Worm (Caenorhabditis elegans) whole organism, midembryonic: ENCODE data around the gene lpr-5.

Experiments used
- T22C8.4 ChIP-seq: fragments of 200-800 bp; sonication (Bioruptor generic); IDR thresholded peaks from 2 replicates; pipeline ENCODE4 v1.3.6; 2022; ENCODE audit warnings: missing genetic modification characterization, missing compliant biosample characterization
- cog-1 ChIP-seq: sonication (generic microtip); optimal IDR thresholded peaks from 2 replicates; lab custom pipeline; 2016; ENCODE audit warnings: missing genetic modification characterization, missing compliant biosample characterization
- flt-1 ChIP-seq: fragments of 200-800 bp; sonication (Bioruptor generic); IDR thresholded peaks from 2 replicates; pipeline ENCODE4 v1.3.6; 2022; ENCODE audit warnings: missing genetic modification characterization, missing compliant biosample characterization
- klf-2 ChIP-seq: fragments of 200-800 bp; sonication (Bioruptor generic); conservative IDR thresholded peaks from 2 replicates; pipeline ENCODE4 v1.3.6; 2022; ENCODE audit warnings: missing genetic modification reagents, missing genetic modification characterization, missing compliant biosample characterization
- med-1 ChIP-seq: sonication (generic microtip); optimal IDR thresholded peaks from 2 replicates; lab custom pipeline; 2017; ENCODE audit warnings: missing genetic modification characterization, mild to moderate bottlenecking, missing compliant biosample characterization, antibody characterized with exemption, missing genetic modification reagents; ENCODE audit not compliant: insufficient read depth
- ref-1 ChIP-seq: fragments of 200-800 bp; sonication (Bioruptor generic); conservative IDR thresholded peaks from 2 replicates; pipeline ENCODE4 v1.3.6; 2022; ENCODE audit warnings: missing genetic modification reagents, missing genetic modification characterization, missing compliant biosample characterization
- tab-1 ChIP-seq: fragments of 200-800 bp; sonication (Bioruptor generic); IDR thresholded peaks from 2 replicates; pipeline ENCODE4 v1.3.6; 2022; ENCODE audit warnings: missing genetic modification characterization, missing compliant biosample characterization
- ztf-23 ChIP-seq: fragments of 200-800 bp; sonication (Bioruptor generic); IDR thresholded peaks from 2 replicates; pipeline ENCODE4 v1.3.6; 2022; ENCODE audit warnings: missing genetic modification reagents, missing genetic modification characterization, missing compliant biosample characterization
- ztf-29 ChIP-seq: fragments of 200-800 bp; sonication (Bioruptor generic); IDR thresholded peaks from 2 replicates; pipeline ENCODE4 v1.3.6; 2022; ENCODE audit warnings: missing genetic modification reagents, missing genetic modification characterization, missing compliant biosample characterization

Gene lpr-5

ce11 chrX:11076491-11076890 lies 14.6 kb downstream of the lpr-5 start, which contains the start of gene W04G3.12:
Gene W04G3.12 (minus strand): TSS chrX:11076801.
- TF ChIP-seq T22C8.4 (GFP tag; lab: Robert Waterston, UW) (no peak), klf-2 (GFP tag; lab: Robert Waterston, UW) (no peak), med-1 (GFP tag; lab: Kevin White, UChicago) (no peak), ztf-23 (GFP tag; lab: Robert Waterston, UW) (no peak)

ce11 chrX:11078150-11078549 lies 16.2 kb downstream of the lpr-5 start, which contains the start of gene W04G3.10:
Gene W04G3.10 (minus strand): TSS chrX:11078250.
- TF ChIP-seq cog-1 (tag; lab: Kevin White, UChicago) (no peak), ref-1 (no peak), med-1 (GFP tag; lab: Kevin White, UChicago) (no peak), tab-1 (GFP tag; lab: Robert Waterston, UW) (no peak), ztf-23 (GFP tag; lab: Robert Waterston, UW) (no peak), klf-2 (GFP tag; lab: Robert Waterston, UW) (no peak), flt-1 (GFP tag; lab: Robert Waterston, UW) (no peak), T22C8.4 (GFP tag; lab: Robert Waterston, UW) (no peak), ztf-29 (GFP tag; lab: Robert Waterston, UW) (no peak)

ce11 chrX:11079667-11080066 lies 17.7 kb downstream of the lpr-5 start, which contains the start of gene W04G3.13:
Gene W04G3.13 (minus strand): TSS chrX:11079767.
- TF ChIP-seq klf-2 (GFP tag; lab: Robert Waterston, UW) (no peak), ref-1 (no peak)

ce11 chrX:11080170-11080728 lies 18.3 kb downstream of the lpr-5 start, which contains the start of gene sulp-7:
Gene sulp-7 (plus strand): TSS chrX:11080678.
- TF ChIP-seq ztf-29 (GFP tag; lab: Robert Waterston, UW) (no peak), T22C8.4 (GFP tag; lab: Robert Waterston, UW) (no peak), flt-1 (GFP tag; lab: Robert Waterston, UW) (no peak), cog-1 (tag; lab: Kevin White, UChicago) (no peak), ref-1 (no peak), ztf-23 (GFP tag; lab: Robert Waterston, UW) (no peak), klf-2 (GFP tag; lab: Robert Waterston, UW) (no peak), med-1 (GFP tag; lab: Kevin White, UChicago) (no peak), tab-1 (GFP tag; lab: Robert Waterston, UW) (no peak)

ce11 chrX:11085162-11085561 lies 23.2 kb downstream of the lpr-5 start, which contains the start of gene W04G3.7:
Gene W04G3.7 (minus strand): TSS chrX:11085262.
- TF ChIP-seq tab-1 (GFP tag; lab: Robert Waterston, UW): no peak
- TF ChIP-seq T22C8.4 (GFP tag; lab: Robert Waterston, UW): no peak
- no peak for TF ChIP-seq ref-1
- TF ChIP-seq ztf-23 (GFP tag; lab: Robert Waterston, UW): no peak
- TF ChIP-seq cog-1 (tag; lab: Kevin White, UChicago): no peak
- no peak for TF ChIP-seq ztf-29 (GFP tag; lab: Robert Waterston, UW)
- no peak for TF ChIP-seq klf-2 (GFP tag; lab: Robert Waterston, UW)
- TF ChIP-seq flt-1 (GFP tag; lab: Robert Waterston, UW): no peak
- TF ChIP-seq med-1 (GFP tag; lab: Kevin White, UChicago): no peak

ce11 chrX:11088952-11089351 lies 27.0 kb downstream of the lpr-5 start, which contains the start of gene W04G3.11:
Gene W04G3.11 (plus strand): TSS chrX:11089195.
- TF ChIP-seq cog-1 (tag; lab: Kevin White, UChicago) (no peak), tab-1 (GFP tag; lab: Robert Waterston, UW) (no peak), ztf-23 (GFP tag; lab: Robert Waterston, UW) (no peak), ztf-29 (GFP tag; lab: Robert Waterston, UW) (no peak), klf-2 (GFP tag; lab: Robert Waterston, UW) (no peak), med-1 (GFP tag; lab: Kevin White, UChicago) (no peak), flt-1 (GFP tag; lab: Robert Waterston, UW) (no peak), ref-1 (no peak), T22C8.4 (GFP tag; lab: Robert Waterston, UW) (no peak)

- TF ChIP-seq tab-1 (GFP tag; lab: Robert Waterston, UW) (no peak; the same call in none of the 2 replicates), ztf-29 (GFP tag; lab: Robert Waterston, UW) (peak; percentile 69), ztf-23 (GFP tag; lab: Robert Waterston, UW) (peak; percentile 93), T22C8.4 (GFP tag; lab: Robert Waterston, UW) (peak; percentile 100), med-1 (GFP tag; lab: Kevin White, UChicago) (peak; percentile 76), ref-1 (no peak), klf-2 (GFP tag; lab: Robert Waterston, UW) (peak; percentile 85), cog-1 (tag; lab: Kevin White, UChicago) (peak; percentile 98), flt-1 (GFP tag; lab: Robert Waterston, UW) (peak; percentile 90)
These were observed 32.2 kb downstream of the lpr-5 start for ce11 chrX:11093985-11094593.

ce11 chrX:11095480-11095879 lies 33.6 kb downstream of the lpr-5 start:
- TF ChIP-seq ztf-29 (GFP tag; lab: Robert Waterston, UW) (peak; percentile 79), tab-1 (GFP tag; lab: Robert Waterston, UW) (peak; percentile 90), T22C8.4 (GFP tag; lab: Robert Waterston, UW) (peak; percentile 86), cog-1 (tag; lab: Kevin White, UChicago) (peak; percentile 83), klf-2 (GFP tag; lab: Robert Waterston, UW) (peak; percentile 82), ref-1 (peak; percentile 85), flt-1 (GFP tag; lab: Robert Waterston, UW) (peak; percentile 94), ztf-23 (GFP tag; lab: Robert Waterston, UW) (peak; percentile 86), med-1 (GFP tag; lab: Kevin White, UChicago) (peak; percentile 35)

- no peak for TF ChIP-seq med-1 (GFP tag; lab: Kevin White, UChicago)
- no peak for TF ChIP-seq ztf-23 (GFP tag; lab: Robert Waterston, UW)
- no peak for TF ChIP-seq flt-1 (GFP tag; lab: Robert Waterston, UW)
- TF ChIP-seq T22C8.4 (GFP tag; lab: Robert Waterston, UW): no peak
- no peak for TF ChIP-seq ztf-29 (GFP tag; lab: Robert Waterston, UW)
- TF ChIP-seq cog-1 (tag; lab: Kevin White, UChicago): no peak
- TF ChIP-seq klf-2 (GFP tag; lab: Robert Waterston, UW): no peak
- TF ChIP-seq ref-1: no peak
- TF ChIP-seq tab-1 (GFP tag; lab: Robert Waterston, UW): no peak
These were observed 35.4 kb downstream of the lpr-5 start for ce11 chrX:11097343-11097742.
